Worm (Caenorhabditis elegans): Measurements from ENCODE around the gene F22B7.9.

The F22B7.9 gene

ce11 chrIII:8689143-8689542 is 35.4 kb upstream of the F22B7.9 start:
- no peak for TF ChIP-seq ceh-9 (tag; optimal IDR thresholded peaks at IDR 0.05)
- no peak for TF ChIP-seq K09A11.1 (tag; optimal IDR thresholded peaks at IDR 0.05; ENCODE audit: insufficient read depth)
- no peak for TF ChIP-seq ref-2 (tag; optimal IDR thresholded peaks at IDR 0.05)
- TF ChIP-seq nhr-232 (tag; optimal IDR thresholded peaks at IDR 0.05) = no peak
- no peak for TF ChIP-seq pros-1 (tag; optimal IDR thresholded peaks at IDR 0.05)
- no peak for TF ChIP-seq nfya-1 (tag; optimal IDR thresholded peaks at IDR 0.05)
- no peak for TF ChIP-seq unc-86 (tag; optimal IDR thresholded peaks at IDR 0.05)
- no peak for TF ChIP-seq ceh-2 (tag; optimal IDR thresholded peaks at IDR 0.05)
- no peak for TF ChIP-seq ceh-34 (tag; optimal IDR thresholded peaks at IDR 0.05)
- no peak for TF ChIP-seq Y22D7AL.16 (tag; optimal IDR thresholded peaks at IDR 0.05)
- no peak for TF ChIP-seq hlh-15 (tag; optimal IDR thresholded peaks at IDR 0.05)
- no peak for TF ChIP-seq ceh-24 (tag; optimal IDR thresholded peaks at IDR 0.05)
- TF ChIP-seq unc-55 (GFP tag; optimal IDR thresholded peaks at IDR 0.05) = no peak
- no peak for TF ChIP-seq madf-2 (tag; optimal IDR thresholded peaks at IDR 0.05)
- TF ChIP-seq pag-3 (tag; optimal IDR thresholded peaks at IDR 0.05; ENCODE audit: borderline replicate concordance) = no peak
- no peak for TF ChIP-seq che-1 (tag; optimal IDR thresholded peaks at IDR 0.05)
- no peak for TF ChIP-seq ahr-1 (tag; optimal IDR thresholded peaks at IDR 0.05)
- TF ChIP-seq ceh-14 (tag; optimal IDR thresholded peaks at IDR 0.05) = no peak
- no peak for TF ChIP-seq npax-4 (tag; optimal IDR thresholded peaks at IDR 0.05)
- TF ChIP-seq elt-2 (tag; optimal IDR thresholded peaks at IDR 0.05) = no peak

ce11 chrIII:8688438-8688946 is 34.8 kb upstream of the F22B7.9 start, which contains the start of gene hadb-1:
TSS of gene hadb-1 (minus strand) at chrIII:8688488.
- TF ChIP-seq nhr-232 (tag; optimal IDR thresholded peaks at IDR 0.05) (no peak), elt-2 (tag; optimal IDR thresholded peaks at IDR 0.05) (peak; percentile 47), pqm-1 (tag; optimal IDR thresholded peaks at IDR 0.05) (no peak), ceh-14 (tag; optimal IDR thresholded peaks at IDR 0.05) (no peak), ceh-22 (tag; optimal IDR thresholded peaks at IDR 0.05) (no peak), unc-55 (GFP tag; optimal IDR thresholded peaks at IDR 0.05) (peak; percentile 22), C38D4.7 (GFP tag; optimal IDR thresholded peaks at IDR 0.05) (no peak), K09A11.1 (tag; optimal IDR thresholded peaks at IDR 0.05; ENCODE audit: insufficient read depth) (no peak)

ce11 chrIII:8685590-8686240 is 32.0 kb upstream of the F22B7.9 start:
- no peak for TF ChIP-seq K09A11.1 (tag; optimal IDR thresholded peaks at IDR 0.05; ENCODE audit: insufficient read depth)
- peak; percentile 10 for TF ChIP-seq ama-1 (optimal IDR thresholded peaks at IDR 0.05)
- TF ChIP-seq dve-1 (tag; optimal IDR thresholded peaks at IDR 0.05) = no peak
- no peak for TF ChIP-seq pha-2 (tag; optimal IDR thresholded peaks at IDR 0.05)
- TF ChIP-seq hlh-8 (tag; optimal IDR thresholded peaks at IDR 0.05) = no peak

- peak; percentile 17 for TF ChIP-seq pat-9 (tag; optimal IDR thresholded peaks at IDR 0.05)
- TF ChIP-seq unc-55 (GFP tag; optimal IDR thresholded peaks at IDR 0.05) = peak; percentile 83
- TF ChIP-seq che-1 (tag; optimal IDR thresholded peaks at IDR 0.05) = no peak
Observed at ce11 chrIII:8684421-8684820, 30.7 kb upstream of the F22B7.9 start, which contains the start of gene anmt-1. TSS of gene anmt-1 (plus strand) at chrIII:8684808.

ce11 chrIII:8683679-8684263 is 30.0 kb upstream of the F22B7.9 start, which contains the start of gene fli-1:
TSS of gene fli-1 (minus strand) at chrIII:8683736.
- TF ChIP-seq sox-2 (GFP tag; IDR thresholded peaks at IDR 0.05) (no peak), lim-6 (tag; optimal IDR thresholded peaks at IDR 0.05) (no peak), ref-2 (tag; optimal IDR thresholded peaks at IDR 0.05) (no peak), sox-4 (tag; optimal IDR thresholded peaks at IDR 0.05) (no peak), tbx-7 (tag; optimal IDR thresholded peaks at IDR 0.05) (peak; percentile 4), ceh-18 (tag; optimal IDR thresholded peaks at IDR 0.05) (no peak), ceh-14 (tag; optimal IDR thresholded peaks at IDR 0.05) (no peak), odd-2 (tag; optimal IDR thresholded peaks at IDR 0.05) (no peak), ceh-2 (tag; optimal IDR thresholded peaks at IDR 0.05) (peak; percentile 53), pag-3 (tag; optimal IDR thresholded peaks at IDR 0.05; ENCODE audit: borderline replicate concordance) (no peak), ceh-6 (GFP tag; optimal IDR thresholded peaks at IDR 0.05) (no peak), pax-1 (tag; optimal IDR thresholded peaks at IDR 0.05) (no peak), ceh-30 (tag; optimal IDR thresholded peaks at IDR 0.05) (no peak), mec-3 (tag; optimal IDR thresholded peaks at IDR 0.05; ENCODE audit: borderline replicate concordance) (no peak), gmeb-2 (tag; optimal IDR thresholded peaks at IDR 0.05) (no peak), sdc-2 (tag; optimal IDR thresholded peaks at IDR 0.05) (no peak), ahr-1 (tag; optimal IDR thresholded peaks at IDR 0.05) (no peak), hlh-30 (tag; optimal IDR thresholded peaks at IDR 0.05; ENCODE audit: insufficient read depth) (no peak), pros-1 (tag; optimal IDR thresholded peaks at IDR 0.05) (no peak), fkh-10 (GFP tag; optimal IDR thresholded peaks at IDR 0.05) (no peak), unc-42 (tag; optimal IDR thresholded peaks at IDR 0.05) (no peak)

Measured in whole organism, late embryonic.